Fruit fly (Drosophila melanogaster) whole organism, embryonic: ENCODE measurements around the gene eIF2Bepsilon.

Experiments used
- Aef1 ChIP-seq: fragments of 200-800 bp; sonication (Bioruptor generic); IDR thresholded peaks from 3 replicates; pipeline ENCODE4 v1.3.6; 2022; ENCODE audit warnings: missing biosample characterization, missing genetic modification characterization
- Atf-2 ChIP-seq: fragments of 200-800 bp; sonication (Bioruptor generic); optimal IDR thresholded peaks from 2 replicates; lab custom pipeline; 2016; ENCODE audit warnings: missing biosample characterization, missing genetic modification characterization
- CG11085 ChIP-seq: fragments of 200-800 bp; sonication (Bioruptor generic); IDR thresholded peaks from 2 replicates; pipeline ENCODE4 v1.3.6; 2022; ENCODE audit warnings: missing biosample characterization, missing genetic modification characterization
- CG11560 ChIP-seq: fragments of 200-800 bp; sonication (Bioruptor generic); IDR thresholded peaks from 3 replicates; pipeline ENCODE4 v1.3.6; 2022; ENCODE audit warnings: missing biosample characterization, missing genetic modification characterization
- CG12219 ChIP-seq: fragments of 200-800 bp; sonication (Bioruptor generic); optimal IDR thresholded peaks from 3 replicates; lab custom pipeline; 2018; ENCODE audit warnings: missing biosample characterization, mild to moderate bottlenecking, missing genetic modification characterization
- CG12744 ChIP-seq: fragments of 200-800 bp; sonication (Bioruptor generic); optimal IDR thresholded peaks from 2 replicates; lab custom pipeline; 2016; ENCODE audit warnings: missing biosample characterization, missing genetic modification characterization
- CG17328 ChIP-seq: fragments of 200-800 bp; sonication (Bioruptor generic); IDR thresholded peaks from 2 replicates; pipeline ENCODE4 v1.3.6; 2022; ENCODE audit warnings: missing biosample characterization, missing genetic modification characterization
- CG17912 ChIP-seq: fragments of 200-800 bp; sonication (Bioruptor generic); optimal IDR thresholded peaks from 2 replicates; lab custom pipeline; 2018; ENCODE audit warnings: missing biosample characterization, mild to moderate bottlenecking, missing genetic modification characterization
- CG1832 ChIP-seq: fragments of 200-800 bp; sonication (Bioruptor generic); optimal IDR thresholded peaks from 2 replicates; lab custom pipeline; 2017; ENCODE audit warnings: missing biosample characterization, mild to moderate bottlenecking, missing genetic modification characterization, inconsistent platforms
- CG2875 ChIP-seq: fragments of 200-800 bp; sonication (Bioruptor generic); optimal IDR thresholded peaks from 2 replicates; lab custom pipeline; 2017; ENCODE audit warnings: missing biosample characterization, mild to moderate bottlenecking, missing genetic modification characterization, missing genetic modification reagents
- CG7271 ChIP-seq: fragments of 200-800 bp; sonication (Bioruptor generic); optimal IDR thresholded peaks from 2 replicates; lab custom pipeline; 2018; ENCODE audit warnings: missing biosample characterization, mild to moderate bottlenecking, missing genetic modification characterization, moderate library complexity
- CG8478 ChIP-seq: fragments of >200 bp; optimal IDR thresholded peaks from 2 replicates; lab custom pipeline; 2018
- CG9437 ChIP-seq: fragments of 200-800 bp; sonication (Bioruptor generic); optimal IDR thresholded peaks from 2 replicates; lab custom pipeline; 2018; ENCODE audit warnings: missing biosample characterization, mild to moderate bottlenecking, missing genetic modification characterization
- CG9932 ChIP-seq: fragments of 200-800 bp; sonication (Bioruptor generic); IDR thresholded peaks from 2 replicates; pipeline ENCODE4 v1.3.6; 2022; ENCODE audit warnings: missing biosample characterization, missing genetic modification characterization
- CTCF ChIP-seq: fragments of 200-800 bp; sonication (Bioruptor generic); optimal IDR thresholded peaks from 2 replicates; lab custom pipeline; 2017; ENCODE audit warnings: missing biosample characterization, mild to moderate bottlenecking, missing genetic modification characterization, moderate library complexity
- Dfd ChIP-seq, 2 experiments: fragments of >200 bp; optimal IDR thresholded peaks; 2 replicates each; lab custom pipeline; 2017; ENCODE audit warnings: missing biosample characterization in 2 of 2, missing genetic modification characterization in 2 of 2
- Drgx ChIP-seq: fragments of 200-800 bp; sonication (Bioruptor generic); IDR thresholded peaks from 2 replicates; pipeline ENCODE4 v1.3.6; 2022; ENCODE audit warnings: missing biosample characterization, missing genetic modification characterization
- Fer3 ChIP-seq: fragments of 200-800 bp; sonication (Bioruptor generic); optimal IDR thresholded peaks from 2 replicates; lab custom pipeline; 2018; ENCODE audit warnings: missing biosample characterization, mild to moderate bottlenecking, missing genetic modification characterization, moderate library complexity
- Gsc ChIP-seq: fragments of 200-800 bp; sonication (Bioruptor generic); IDR thresholded peaks from 2 replicates; pipeline ENCODE4 v1.3.6; 2022; ENCODE audit warnings: missing biosample characterization, missing genetic modification characterization
- Gug ChIP-seq: fragments of 200-800 bp; sonication (Bioruptor generic); IDR thresholded peaks from 4 replicates; pipeline ENCODE4 v1.3.6; 2022; ENCODE audit warnings: missing biosample characterization, missing genetic modification characterization
- NFAT ChIP-seq: fragments of 200-800 bp; sonication (Bioruptor generic); IDR thresholded peaks from 2 replicates; pipeline ENCODE4 v1.3.6; 2022; ENCODE audit warnings: missing biosample characterization, missing genetic modification characterization
- Oli ChIP-seq: fragments of 200-800 bp; sonication (Bioruptor generic); optimal IDR thresholded peaks from 2 replicates; lab custom pipeline; 2018; ENCODE audit warnings: missing biosample characterization, mild to moderate bottlenecking, missing genetic modification characterization, moderate library complexity
- Opbp ChIP-seq: fragments of 200-800 bp; sonication (Bioruptor generic); IDR thresholded peaks from 3 replicates; pipeline ENCODE4 v1.3.6; 2022; ENCODE audit warnings: missing biosample characterization, missing genetic modification characterization; ENCODE audit not compliant: partially characterized antibody
- Poxn ChIP-seq: fragments of 200-800 bp; sonication (Bioruptor generic); IDR thresholded peaks from 2 replicates; pipeline ENCODE4 v1.3.6; 2022; ENCODE audit warnings: missing biosample characterization, missing genetic modification characterization
- Sin3A ChIP-seq: fragments of >200 bp; optimal IDR thresholded peaks from 2 replicates; lab custom pipeline; 2018
- TFAM ChIP-seq: fragments of 200-800 bp; sonication (Bioruptor generic); optimal IDR thresholded peaks from 2 replicates; lab custom pipeline; 2017; ENCODE audit warnings: missing biosample characterization, missing genetic modification characterization, inconsistent platforms
- Vsx1 ChIP-seq: fragments of 200-800 bp; sonication (Bioruptor generic); optimal IDR thresholded peaks from 2 replicates; lab custom pipeline; 2017; ENCODE audit warnings: missing biosample characterization, mild to moderate bottlenecking, missing genetic modification characterization, missing genetic modification reagents
- abd-A ChIP-seq: fragments of 200-800 bp; sonication (Bioruptor generic); optimal IDR thresholded peaks from 3 replicates; lab custom pipeline; 2019; ENCODE audit warnings: missing biosample characterization, mild to moderate bottlenecking, missing genetic modification characterization, moderate library complexity
- cad ChIP-seq: fragments of >200 bp; optimal IDR thresholded peaks from 2 replicates; lab custom pipeline; 2017; ENCODE audit warnings: missing biosample characterization, missing genetic modification characterization
- crp ChIP-seq, 2 experiments: fragments of 200-800 bp; sonication (Bioruptor generic); optimal IDR thresholded peaks; 2 replicates in 1 of 2; 3 replicates in 1 of 2; lab custom pipeline; 2017; ENCODE audit warnings: missing biosample characterization in 2 of 2, missing genetic modification characterization in 2 of 2, mild to moderate bottlenecking in 1 of 2, moderate library complexity in 1 of 2
- disco-r ChIP-seq: fragments of 200-800 bp; sonication (Bioruptor generic); optimal IDR thresholded peaks from 2 replicates; lab custom pipeline; 2016; ENCODE audit warnings: missing biosample characterization, missing genetic modification characterization
- ewg ChIP-seq: fragments of 200-800 bp; sonication (Bioruptor generic); optimal IDR thresholded peaks from 3 replicates; lab custom pipeline; 2017; ENCODE audit warnings: mild to moderate bottlenecking, missing biosample characterization, missing genetic modification reagents, missing genetic modification characterization
- fu2 ChIP-seq: fragments of 200-800 bp; sonication (Bioruptor generic); optimal IDR thresholded peaks from 2 replicates; lab custom pipeline; 2016; ENCODE audit warnings: missing biosample characterization, missing genetic modification characterization
- hb ChIP-seq: fragments of 200-800 bp; sonication (Bioruptor generic); IDR thresholded peaks from 3 replicates; pipeline ENCODE4 v1.3.6; 2022; ENCODE audit warnings: missing biosample characterization, missing genetic modification characterization; ENCODE audit not compliant: partially characterized antibody
- ken ChIP-seq: fragments of 200-800 bp; sonication (Bioruptor generic); IDR thresholded peaks from 3 replicates; pipeline ENCODE4 v1.3.6; 2022; ENCODE audit warnings: missing biosample characterization, missing genetic modification characterization
- lov ChIP-seq, 2 experiments: fragments of 200-800 bp in 1 of 2; fragments of >200 bp in 1 of 2; sonication (Bioruptor generic) in 1 of 2; IDR thresholded peaks in 1 of 2; optimal IDR thresholded peaks in 1 of 2; 2 replicates in 1 of 2; 3 replicates in 1 of 2; pipeline versions ENCODE4 v1.3.6 to Lab custom; 2017 to 2022; ENCODE audit warnings: missing biosample characterization in 1 of 2, missing genetic modification characterization in 1 of 2
- nom ChIP-seq: fragments of 200-800 bp; sonication (Bioruptor generic); optimal IDR thresholded peaks from 2 replicates; lab custom pipeline; 2017; ENCODE audit warnings: missing biosample characterization, missing genetic modification characterization, mild to moderate bottlenecking, moderate library complexity, missing genetic modification reagents
- oc ChIP-seq: fragments of 200-800 bp; sonication (Bioruptor generic); optimal IDR thresholded peaks from 2 replicates; lab custom pipeline; 2018; ENCODE audit warnings: missing biosample characterization, mild to moderate bottlenecking, missing genetic modification characterization, moderate library complexity
- odd ChIP-seq: fragments of 200-800 bp; sonication (Bioruptor generic); optimal IDR thresholded peaks from 2 replicates; lab custom pipeline; 2017; ENCODE audit warnings: missing biosample characterization, mild to moderate bottlenecking, missing genetic modification characterization
- repo ChIP-seq: fragments of 200-800 bp; sonication (Bioruptor generic); optimal IDR thresholded peaks from 2 replicates; lab custom pipeline; 2016; ENCODE audit warnings: missing biosample characterization, missing genetic modification characterization
- row ChIP-seq: fragments of 200-800 bp; sonication (Bioruptor generic); IDR thresholded peaks from 3 replicates; pipeline ENCODE4 v1.3.6; 2022; ENCODE audit warnings: missing biosample characterization, missing genetic modification characterization
- sd ChIP-seq: fragments of 200-800 bp; sonication (Bioruptor generic); optimal IDR thresholded peaks from 3 replicates; lab custom pipeline; 2018; ENCODE audit warnings: missing biosample characterization, mild to moderate bottlenecking, missing genetic modification characterization, moderate library complexity
- sens ChIP-seq: fragments of 200-800 bp; sonication (Bioruptor generic); peaks from one replicate; lab custom pipeline; 2016; ENCODE audit warnings: missing biosample characterization, missing genetic modification characterization
- sim ChIP-seq: fragments of 200-800 bp; sonication (Bioruptor generic); IDR thresholded peaks from 2 replicates; pipeline ENCODE4 v1.3.6; 2022; ENCODE audit warnings: missing biosample characterization, missing genetic modification characterization
- sima ChIP-seq: fragments of 200-800 bp; sonication (Bioruptor generic); optimal IDR thresholded peaks from 2 replicates; lab custom pipeline; 2016; ENCODE audit warnings: missing biosample characterization, missing genetic modification characterization
- slp2 ChIP-seq: fragments of 200-800 bp; sonication (Bioruptor generic); optimal IDR thresholded peaks from 2 replicates; lab custom pipeline; 2016; ENCODE audit warnings: missing biosample characterization, missing genetic modification characterization
- ssp ChIP-seq: fragments of 200-800 bp; sonication (Bioruptor generic); IDR thresholded peaks from 2 replicates; pipeline ENCODE4 v1.3.6; 2022; ENCODE audit warnings: missing biosample characterization, missing genetic modification characterization
- sug ChIP-seq: fragments of 200-800 bp; optimal IDR thresholded peaks from 2 replicates; lab custom pipeline; 2019; ENCODE audit warnings: missing biosample characterization, mild to moderate bottlenecking, missing genetic modification characterization, moderate library complexity
- tap ChIP-seq: fragments of 200-800 bp; optimal IDR thresholded peaks from 3 replicates; lab custom pipeline; 2019; ENCODE audit warnings: missing biosample characterization, mild to moderate bottlenecking, missing genetic modification characterization, moderate library complexity
- tgo ChIP-seq: fragments of 200-800 bp; sonication (Bioruptor generic); IDR thresholded peaks from 3 replicates; pipeline ENCODE4 v1.3.6; 2022; ENCODE audit warnings: missing biosample characterization, missing genetic modification characterization
- zf30C ChIP-seq: fragments of 200-800 bp; sonication (Bioruptor generic); optimal IDR thresholded peaks from 3 replicates; lab custom pipeline; 2018; ENCODE audit warnings: missing biosample characterization, mild to moderate bottlenecking, missing genetic modification characterization
- zfh1 ChIP-seq: fragments of 200-800 bp; sonication (Bioruptor generic); IDR thresholded peaks from 3 replicates; pipeline ENCODE4 v1.3.6; 2022; ENCODE audit warnings: missing biosample characterization, missing genetic modification characterization

eIF2Bepsilon gene

DNA sequence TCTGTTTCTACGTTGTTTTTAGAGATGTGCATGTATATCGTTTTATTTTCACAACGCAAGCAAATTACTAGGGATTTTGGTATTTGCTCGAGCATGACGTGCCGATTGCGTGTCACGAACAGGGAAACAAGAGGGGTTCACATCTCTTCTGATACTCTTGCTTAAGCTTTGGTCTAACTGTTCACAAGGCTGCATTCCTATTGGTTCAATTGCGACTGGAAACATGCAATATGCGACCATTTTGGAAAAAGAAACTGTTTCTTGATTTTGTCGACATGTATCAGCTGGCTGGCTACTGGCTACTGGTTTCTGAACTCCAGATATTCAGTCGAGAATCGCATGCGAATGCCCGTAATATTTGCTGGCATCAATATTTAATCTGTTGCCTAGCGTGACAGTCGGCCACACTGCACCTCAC is 42.5 kb downstream of the eIF2Bepsilon start, which contains the start of gene Coa8 (continued):
- TF ChIP-seq sug (peak; percentile 33), CG11560 (tag; lab: Robert Waterston, UW) (no peak), abd-A (no peak), ewg (GFP tag; lab: Kevin White, UChicago) (no peak), repo (GFP tag; lab: Kevin White, UChicago) (peak; percentile 18), CG17328 (0 out of 2 replicates have a peak, but pooled peaks have one; percentile 15), zf30C (GFP tag; lab: Kevin White, UChicago) (no peak), CG1832 (GFP tag; lab: Kevin White, UChicago) (no peak), Gsc (no peak), CG9437 (GFP tag; lab: Kevin White, UChicago) (peak; percentile 11), zfh1 (GFP tag; lab: Robert Waterston, UW) (peak; percentile 46; the same call in 2 of the 3 replicates), oc (tag; lab: Kevin White, UChicago) (no peak), CTCF (GFP tag; lab: Kevin White, UChicago) (no peak), Gug (GFP tag; lab: Robert Waterston, UW) (peak; percentile 37; the same call in 2 of the 4 replicates), CG7271 (tag; lab: Kevin White, UChicago) (no peak), CG9932 (GFP tag; lab: Robert Waterston, UW) (peak; percentile 61), ssp (GFP tag; lab: Robert Waterston, UW) (peak; percentile 42; the same call in 1 of the 2 replicates), cad (GFP tag; lab: Kevin White, UChicago) (no peak), tgo (GFP tag; lab: Robert Waterston, UW) (peak; percentile 27; the same call in 1 of the 3 replicates), CG11085 (GFP tag; lab: Robert Waterston, UW) (0 out of 2 replicates have a peak, but pooled peaks have one; percentile 14), Fer3 (tag; lab: Kevin White, UChicago) (peak; percentile 24), CG8478 (lab: Kevin White, UChicago) (no peak), lov (optimal IDR thresholded peaks at IDR 0.05; lab: Kevin White, UChicago) (no peak), lov (GFP tag; IDR thresholded peaks at IDR 0.05; lab: Robert Waterston, UW) (no peak), Poxn (GFP tag; lab: Robert Waterston, UW) (0 out of 2 replicates have a peak, but pooled peaks have one; percentile 25), Dfd (GFP tag; optimal IDR thresholded peaks at IDR 0.05; lab: Kevin White, UChicago) (no peak), NFAT (peak; percentile 31; the same call in 1 of the 2 replicates), slp2 (GFP tag; lab: Kevin White, UChicago) (no peak), disco-r (GFP tag; lab: Kevin White, UChicago) (no peak), Drgx (GFP tag; lab: Robert Waterston, UW) (peak; percentile 46; the same call in 1 of the 2 replicates), CG12744 (GFP tag; lab: Kevin White, UChicago) (no peak), Sin3A (lab: Kevin White, UChicago) (peak; percentile 39), sens (GFP tag; lab: Kevin White, UChicago) (peak; percentile 81), TFAM (GFP tag; lab: Kevin White, UChicago) (no peak), Atf-2 (GFP tag; lab: Kevin White, UChicago) (no peak), hb (GFP tag; lab: Robert Waterston, UW) (no peak), Vsx1 (GFP tag; lab: Kevin White, UChicago) (no peak), tap (tag; lab: Kevin White, UChicago) (no peak), CG17912 (GFP tag; lab: Kevin White, UChicago) (no peak), CG12219 (GFP tag; lab: Kevin White, UChicago) (no peak), row (GFP tag; lab: Robert Waterston, UW) (peak; percentile 83), nom (GFP tag; lab: Kevin White, UChicago) (no peak), Oli (tag; lab: Kevin White, UChicago) (peak; percentile 17), CG2875 (GFP tag; lab: Kevin White, UChicago) (no peak), crp (GFP tag; optimal IDR thresholded peaks at IDR 0.05; lab: Kevin White, UChicago) (peak in 1 of 2 experiments; percentile 53), sim (GFP tag; lab: Robert Waterston, UW) (no peak), odd (no peak), ken (0 out of 3 replicates have a peak, but pooled peaks have one; percentile 8), Aef1 (GFP tag; lab: Robert Waterston, UW) (peak; percentile 26; the same call in 2 of the 3 replicates), Opbp (GFP tag; lab: Robert Waterston, UW) (peak; percentile 57; the same call in 1 of the 3 replicates), fu2 (GFP tag; lab: Kevin White, UChicago) (no peak), sd (tag; lab: Kevin White, UChicago) (no peak), sima (no peak)
